Worm (Caenorhabditis elegans) whole organism, young adult: ENCODE results near the gene bus-1.

Source experiments
- C17E4.6 ChIP-seq: fragments of 200-800 bp; sonication (Bioruptor generic); IDR thresholded peaks from 2 replicates; pipeline ENCODE4 v1.3.6; 2022; ENCODE audit warnings: missing genetic modification reagents, missing genetic modification characterization, missing compliant biosample characterization
- D2030.7 ChIP-seq: fragments of 200-800 bp; sonication (Bioruptor generic); IDR thresholded peaks from 2 replicates; pipeline ENCODE4 v1.3.6; 2022; ENCODE audit warnings: missing genetic modification reagents, missing genetic modification characterization, missing compliant biosample characterization
- F23B12.7 ChIP-seq: sonication (generic microtip); optimal IDR thresholded peaks from 2 replicates; lab custom pipeline; 2017; ENCODE audit warnings: missing genetic modification characterization, mild to moderate bottlenecking, missing compliant biosample characterization, antibody characterized with exemption, moderate library complexity; ENCODE audit not compliant: insufficient read depth
- F37B4.10 ChIP-seq: fragments of 200-800 bp; sonication (Bioruptor generic); IDR thresholded peaks from 2 replicates; pipeline ENCODE4 v1.3.6; 2022; ENCODE audit warnings: missing genetic modification characterization, missing compliant biosample characterization
- F39B2.1 ChIP-seq: fragments of 200-800 bp; sonication (Bioruptor generic); IDR thresholded peaks from 2 replicates; pipeline ENCODE4 v1.3.6; 2022; ENCODE audit warnings: missing genetic modification reagents, missing genetic modification characterization, missing compliant biosample characterization
- F49E8.2 ChIP-seq: sonication (generic microtip); optimal IDR thresholded peaks from 3 replicates; lab custom pipeline; 2017; ENCODE audit warnings: missing genetic modification characterization, mild to moderate bottlenecking, missing compliant biosample characterization, antibody characterized with exemption, moderate library complexity; ENCODE audit not compliant: insufficient read depth
- F57A8.1 ChIP-seq: fragments of 200-800 bp; sonication (Bioruptor generic); optimal IDR thresholded peaks from 2 replicates; lab custom pipeline; 2018; ENCODE audit warnings: mild to moderate bottlenecking, missing genetic modification characterization, moderate library complexity, missing compliant biosample characterization
- F57C9.4 ChIP-seq: sonication (generic microtip); optimal IDR thresholded peaks from 2 replicates; lab custom pipeline; 2017; ENCODE audit warnings: mild to moderate bottlenecking, missing genetic modification characterization, missing compliant biosample characterization
- T07F8.4 ChIP-seq: sonication (generic microtip); optimal IDR thresholded peaks from 2 replicates; lab custom pipeline; 2016; ENCODE audit warnings: mild to moderate bottlenecking, missing genetic modification characterization, moderate library complexity, missing compliant biosample characterization
- T26A5.8 ChIP-seq: sonication (generic microtip); optimal IDR thresholded peaks from 2 replicates; lab custom pipeline; 2016; ENCODE audit warnings: missing genetic modification characterization, missing compliant biosample characterization
- Y53G8AR.9 ChIP-seq: fragments of 200-800 bp; sonication (Bioruptor generic); conservative IDR thresholded peaks from 2 replicates; pipeline ENCODE4 v1.3.6; 2022; ENCODE audit warnings: missing genetic modification reagents, missing genetic modification characterization, missing compliant biosample characterization
- ama-1 ChIP-seq, 3 experiments: fragments of 150-350 bp in 1 of 3; sonication (generic microtip) in 2 of 3; optimal IDR thresholded peaks; 2 replicates each; lab custom pipeline; 2014 to 2018; ENCODE audit warnings: missing biosample characterization in 2 of 3, missing genetic modification characterization in 2 of 3, missing genetic modification reagents in 2 of 3
- aptf-2 ChIP-seq: fragments of 200-800 bp; sonication (Bioruptor generic); conservative IDR thresholded peaks from 2 replicates; pipeline ENCODE4 v1.3.6; 2022; ENCODE audit warnings: missing genetic modification reagents, missing genetic modification characterization, missing compliant biosample characterization
- bed-1 ChIP-seq: fragments of 200-800 bp; sonication (Bioruptor generic); IDR thresholded peaks from 2 replicates; pipeline ENCODE4 v1.3.6; 2022; ENCODE audit warnings: missing genetic modification reagents, missing genetic modification characterization, missing compliant biosample characterization
- ceh-27 ChIP-seq: fragments of 200-800 bp; sonication (Bioruptor generic); optimal IDR thresholded peaks from 2 replicates; lab custom pipeline; 2018; ENCODE audit warnings: mild to moderate bottlenecking, missing genetic modification characterization, moderate library complexity, missing compliant biosample characterization
- ceh-58 ChIP-seq: fragments of 200-800 bp; sonication (Bioruptor generic); IDR thresholded peaks from 2 replicates; pipeline ENCODE4 v1.3.6; 2022; ENCODE audit warnings: missing genetic modification characterization, missing compliant biosample characterization
- dpff-1 ChIP-seq: sonication (generic microtip); optimal IDR thresholded peaks from 2 replicates; lab custom pipeline; 2017; ENCODE audit warnings: mild to moderate bottlenecking, missing genetic modification characterization, missing compliant biosample characterization
- efl-1 ChIP-seq: fragments of 150-350 bp; optimal IDR thresholded peaks from 2 replicates; lab custom pipeline; 2014; ENCODE audit warnings: missing biosample characterization, missing genetic modification reagents, missing genetic modification characterization
- egl-18 ChIP-seq: fragments of 200-800 bp; sonication (Bioruptor generic); IDR thresholded peaks from 2 replicates; pipeline ENCODE4 v1.3.6; 2022; ENCODE audit warnings: missing genetic modification reagents, missing genetic modification characterization, missing compliant biosample characterization
- fkh-3 ChIP-seq: sonication (generic microtip); optimal IDR thresholded peaks from 2 replicates; lab custom pipeline; 2016; ENCODE audit warnings: mild to moderate bottlenecking, missing genetic modification characterization, missing compliant biosample characterization
- him-1 ChIP-seq: sonication (generic microtip); optimal IDR thresholded peaks from 2 replicates; lab custom pipeline; 2016; ENCODE audit warnings: missing genotype, missing genetic modification reagents, missing genetic modification characterization, missing compliant biosample characterization
- hrde-1 ChIP-seq: sonication (generic microtip); optimal IDR thresholded peaks from 2 replicates; lab custom pipeline; 2016; ENCODE audit warnings: missing genetic modification characterization, mild to moderate bottlenecking, missing compliant biosample characterization, moderate library complexity, missing genotype, missing genetic modification reagents, borderline replicate concordance
- let-526 ChIP-seq: fragments of 200-800 bp; sonication (Bioruptor generic); IDR thresholded peaks from 2 replicates; pipeline ENCODE4 v1.3.6; 2022; ENCODE audit warnings: missing genetic modification reagents, missing genetic modification characterization, missing compliant biosample characterization
- lin-40 ChIP-seq: sonication (generic microtip); optimal IDR thresholded peaks from 2 replicates; lab custom pipeline; 2016; ENCODE audit warnings: missing genetic modification characterization, mild to moderate bottlenecking, missing compliant biosample characterization, missing genotype, missing genetic modification reagents
- lir-1 ChIP-seq: fragments of 200-800 bp; sonication (Bioruptor generic); conservative IDR thresholded peaks from 2 replicates; pipeline ENCODE4 v1.3.6; 2022; ENCODE audit warnings: missing genetic modification reagents, missing genetic modification characterization, missing compliant biosample characterization
- lsl-1 ChIP-seq: fragments of 200-800 bp; sonication (Bioruptor generic); optimal IDR thresholded peaks from 2 replicates; lab custom pipeline; 2018; ENCODE audit warnings: mild to moderate bottlenecking, missing genetic modification characterization, moderate library complexity, missing compliant biosample characterization
- madf-3 ChIP-seq: fragments of 200-800 bp; sonication (Bioruptor generic); IDR thresholded peaks from 2 replicates; pipeline ENCODE4 v1.3.6; 2022; ENCODE audit warnings: missing genetic modification reagents, missing genetic modification characterization, missing compliant biosample characterization
- madf-6 ChIP-seq: fragments of 200-800 bp; sonication (Bioruptor generic); IDR thresholded peaks from 2 replicates; pipeline ENCODE4 v1.3.6; 2022; ENCODE audit warnings: missing genetic modification reagents, missing genetic modification characterization, missing compliant biosample characterization
- madf-8 ChIP-seq: fragments of 200-800 bp; sonication (Bioruptor generic); conservative IDR thresholded peaks from 2 replicates; pipeline ENCODE4 v1.3.6; 2022; ENCODE audit warnings: missing genetic modification reagents, missing genetic modification characterization, missing compliant biosample characterization
- mel-28 ChIP-seq: sonication (generic microtip); optimal IDR thresholded peaks from 2 replicates; lab custom pipeline; 2016; ENCODE audit warnings: borderline replicate concordance, mild to moderate bottlenecking, missing genetic modification characterization, missing compliant biosample characterization
- nfya-2 ChIP-seq: fragments of 200-800 bp; sonication (Bioruptor generic); IDR thresholded peaks from 2 replicates; pipeline ENCODE4 v1.3.6; 2022; ENCODE audit warnings: missing genetic modification reagents, missing genetic modification characterization, missing compliant biosample characterization
- nfyb-1 ChIP-seq: fragments of 200-800 bp; sonication (Bioruptor generic); IDR thresholded peaks from 2 replicates; pipeline ENCODE4 v1.3.6; 2022; ENCODE audit warnings: missing genetic modification reagents, missing genetic modification characterization, missing compliant biosample characterization
- nhr-90 ChIP-seq: sonication (generic microtip); optimal IDR thresholded peaks from 2 replicates; lab custom pipeline; 2016; ENCODE audit warnings: missing genotype, mild to moderate bottlenecking, missing genetic modification characterization, missing compliant biosample characterization
- rcor-1 ChIP-seq: fragments of 200-800 bp; sonication (Bioruptor generic); IDR thresholded peaks from 2 replicates; pipeline ENCODE4 v1.3.6; 2022; ENCODE audit warnings: missing genetic modification reagents, missing genetic modification characterization, missing compliant biosample characterization
- snpc-4 ChIP-seq, 5 experiments: fragments of 150-350 bp in 1 of 5; sonication (generic microtip) in 4 of 5; optimal IDR thresholded peaks; 2 replicates each; lab custom pipeline; 2014 to 2018; ENCODE audit warnings: missing genetic modification characterization in 5 of 5, missing biosample characterization in 3 of 5, antibody characterized with exemption in 2 of 5, mild to moderate bottlenecking in 2 of 5, missing compliant biosample characterization in 2 of 5, missing genotype in 2 of 5, moderate library complexity in 2 of 5, missing genetic modification reagents in 1 of 5
- tbp1 ChIP-seq: fragments of 200-800 bp; sonication (Bioruptor generic); optimal IDR thresholded peaks from 2 replicates; lab custom pipeline; 2018; ENCODE audit warnings: mild to moderate bottlenecking, missing genetic modification characterization, missing compliant biosample characterization
- ztf-22 ChIP-seq: fragments of 200-800 bp; sonication (Bioruptor generic); optimal IDR thresholded peaks from 2 replicates; lab custom pipeline; 2018; ENCODE audit warnings: mild to moderate bottlenecking, missing genetic modification characterization, moderate library complexity, missing compliant biosample characterization
- ztf-28 ChIP-seq: fragments of 200-800 bp; sonication (Bioruptor generic); IDR thresholded peaks from 2 replicates; pipeline ENCODE4 v1.3.6; 2022; ENCODE audit warnings: missing genetic modification reagents, missing genetic modification characterization, missing compliant biosample characterization

bus-1 gene

ce11 chrV:9044871-9045270 lies 20.3 kb upstream of the bus-1 start, which contains the start of gene nhr-30:
Gene nhr-30, plus strand, starts transcription at chrV:9045171.
- TF ChIP-seq efl-1 (GFP tag; lab: Kevin White, UChicago) (no peak), madf-3 (GFP tag; lab: Robert Waterston, UW) (no peak), T07F8.4 (tag; lab: Kevin White, UChicago) (no peak), lir-1 (GFP tag; lab: Robert Waterston, UW) (no peak), ztf-22 (no peak), dpff-1 (tag; lab: Kevin White, UChicago) (no peak), lsl-1 (no peak), madf-8 (GFP tag; lab: Robert Waterston, UW) (no peak), ztf-28 (no peak), mel-28 (tag; lab: Kevin White, UChicago) (no peak), ceh-58 (GFP tag; lab: Robert Waterston, UW) (no peak), F49E8.2 (tag; lab: Kevin White, UChicago) (no peak)

ce11 chrV:9041030-9041429 lies 16.4 kb upstream of the bus-1 start, which contains the start of gene cyp-33B1:
Gene cyp-33B1, plus strand, starts transcription at chrV:9041330.
- TF ChIP-seq lin-40 (tag; lab: Kevin White, UChicago) (no peak), F39B2.1 (no peak), F57C9.4 (tag; lab: Kevin White, UChicago) (no peak), F57A8.1 (GFP tag; lab: Kevin White, UChicago) (no peak), Y53G8AR.9 (GFP tag; lab: Robert Waterston, UW) (no peak), C17E4.6 (GFP tag; lab: Robert Waterston, UW) (no peak), bed-1 (no peak), nfya-2 (no peak), rcor-1 (GFP tag; lab: Robert Waterston, UW) (no peak), nhr-90 (no peak), D2030.7 (GFP tag; lab: Robert Waterston, UW) (no peak), F37B4.10 (GFP tag; lab: Robert Waterston, UW) (no peak), nfyb-1 (GFP tag; lab: Robert Waterston, UW) (no peak), hrde-1 (tag; lab: Kevin White, UChicago) (no peak)

- TF ChIP-seq ceh-27 (GFP tag; lab: Kevin White, UChicago) (no peak), egl-18 (GFP tag; lab: Robert Waterston, UW) (no peak)
- TF ChIP-seq, all 124 proteins: peak for 0
These were observed 11.1 kb upstream of the bus-1 start, which contains the start of gene srsx-34 for ce11 chrV:9035685-9036084. Gene srsx-34, plus strand, starts transcription at chrV:9035985.

ce11 chrV:9033267-9033666 lies 8.7 kb upstream of the bus-1 start, which contains the start of gene C25E10.4:
Gene C25E10.4, plus strand, starts transcription at chrV:9033567.
- TF ChIP-seq F23B12.7 (tag; lab: Kevin White, UChicago) (no peak), him-1 (tag; lab: Kevin White, UChicago) (no peak), F39B2.1 (no peak), T26A5.8 (no peak), ama-1 (optimal IDR thresholded peaks at IDR 0.05; lab: Kevin White, UChicago) (no peak), ama-1 (GFP tag; optimal IDR thresholded peaks at IDR 0.05; lab: Kevin White, UChicago) (no peak), let-526 (GFP tag; lab: Robert Waterston, UW) (no peak), tbp1 (no peak), snpc-4 (GFP tag; optimal IDR thresholded peaks at IDR 0.05; lab: Kevin White, UChicago) (no peak), snpc-4 (tag; optimal IDR thresholded peaks at IDR 0.05; lab: Kevin White, UChicago) (no peak), madf-6 (GFP tag; lab: Robert Waterston, UW) (no peak), aptf-2 (no peak), lin-40 (tag; lab: Kevin White, UChicago) (no peak), fkh-3 (no peak)
